Worm (Caenorhabditis elegans): ENCODE measurements around the gene zip-5.

ce11 chrV:13301443-13301842 is 37.1 kb downstream of the zip-5 start, which contains the start of gene ceh-79:
- no peak for TF ChIP-seq nhr-179 (tag; optimal IDR thresholded peaks at IDR 0.05)
- TF ChIP-seq ztf-25 (GFP tag; IDR thresholded peaks at IDR 0.05), result no peak

Measured in whole organism, young adult.